Fruit fly (Drosophila melanogaster): ENCODE data around the gene CG13829.
A peak's percentile ranks its signal among the peaks of the same experiment; 100 is the strongest.

CG13829 gene

dm6 chr3R:23161288-23161870 is at the start of gene CG13829:
Gene CG13829 (minus strand): TSS chr3R:23161338.
- TF ChIP-seq noc (tag; optimal IDR thresholded peaks at IDR 0.05): peak; percentile 74

- TF ChIP-seq noc (tag; optimal IDR thresholded peaks at IDR 0.05): peak; percentile 73
Measured at dm6 chr3R:23210243-23211215, 49.4 kb upstream of the CG13829 start.

- TF ChIP-seq noc (tag; optimal IDR thresholded peaks at IDR 0.05): no peak
Measured at dm6 chr3R:23207254-23207653, 46.1 kb upstream of the CG13829 start.

- TF ChIP-seq noc (tag; optimal IDR thresholded peaks at IDR 0.05): no peak
Measured at dm6 chr3R:23203934-23204333, 42.8 kb upstream of the CG13829 start, which contains the start of gene fzo. Gene fzo (minus strand): TSS chr3R:23204034.

dm6 chr3R:23201122-23201521 is 40.0 kb upstream of the CG13829 start:
- TF ChIP-seq noc (tag; optimal IDR thresholded peaks at IDR 0.05): no peak

dm6 chr3R:23195711-23196110 is 34.6 kb upstream of the CG13829 start:
- TF ChIP-seq noc (tag; optimal IDR thresholded peaks at IDR 0.05): no peak

dm6 chr3R:23193400-23193799 is 32.3 kb upstream of the CG13829 start:
- TF ChIP-seq noc (tag; optimal IDR thresholded peaks at IDR 0.05): no peak

- TF ChIP-seq noc (tag; optimal IDR thresholded peaks at IDR 0.05): no peak
Measured at dm6 chr3R:23192984-23193383, 31.8 kb upstream of the CG13829 start.

dm6 chr3R:23191108-23191771 is 30.1 kb upstream of the CG13829 start:
- TF ChIP-seq noc (tag; optimal IDR thresholded peaks at IDR 0.05): peak; percentile 39

- TF ChIP-seq noc (tag; optimal IDR thresholded peaks at IDR 0.05): peak; percentile 91
Measured at dm6 chr3R:23189958-23190900, 29.1 kb upstream of the CG13829 start.

dm6 chr3R:23189143-23189957 is 28.2 kb upstream of the CG13829 start:
- TF ChIP-seq noc (tag; optimal IDR thresholded peaks at IDR 0.05): peak; percentile 86

- TF ChIP-seq noc (tag; optimal IDR thresholded peaks at IDR 0.05): no peak
Measured at dm6 chr3R:23181714-23182337, 20.7 kb upstream of the CG13829 start.

dm6 chr3R:23180980-23181630 is 20.0 kb upstream of the CG13829 start:
- peak; percentile 86 for TF ChIP-seq noc (tag; optimal IDR thresholded peaks at IDR 0.05)

Data from whole organism, larva.